Worm (Caenorhabditis elegans): ENCODE measurements around the gene clpp-1.

The clpp-1 gene

ce11 chrII:10302141-10302574 is 484 bp downstream of the clpp-1 start:
- peak; percentile 41 for TF ChIP-seq sptf-1 (tag; optimal IDR thresholded peaks at IDR 0.05)

ce11 chrII:10300954-10301353 is 1.7 kb downstream of the clpp-1 start, which contains the start of gene mdt-22:
mdt-22 (plus strand) TSS chrII:10301216.
- TF ChIP-seq lin-32 (GFP tag; optimal IDR thresholded peaks at IDR 0.05) (no peak), cnd-1 (tag; optimal IDR thresholded peaks at IDR 0.05) (peak; percentile 28), ceh-39 (tag; optimal IDR thresholded peaks at IDR 0.05) (peak; percentile 28), hlh-1 (tag; optimal IDR thresholded peaks at IDR 0.05) (peak; percentile 68), mab-5 (tag; optimal IDR thresholded peaks at IDR 0.05) (no peak), bed-3 (GFP tag; optimal IDR thresholded peaks at IDR 0.05) (no peak), unc-62 (GFP tag; optimal IDR thresholded peaks at IDR 0.05) (no peak), ztf-11 (tag; optimal IDR thresholded peaks at IDR 0.05) (no peak), unc-39 (tag; optimal IDR thresholded peaks at IDR 0.05) (no peak), tbx-8 (GFP tag; optimal IDR thresholded peaks at IDR 0.05) (no peak), ham-2 (GFP tag; optimal IDR thresholded peaks at IDR 0.05) (no peak), nhr-237 (tag; optimal IDR thresholded peaks at IDR 0.05) (peak; percentile 52), blmp-1 (tag; optimal IDR thresholded peaks at IDR 0.05) (no peak), mls-2 (tag; optimal IDR thresholded peaks at IDR 0.05) (peak; percentile 39), nhr-12 (tag; optimal IDR thresholded peaks at IDR 0.05) (no peak), unc-120 (tag; optimal IDR thresholded peaks at IDR 0.05; ENCODE audit: poor library complexity, severe bottlenecking) (peak; percentile 96), lin-13 (tag; optimal IDR thresholded peaks at IDR 0.05) (peak; percentile 81), drap-1 (GFP tag; optimal IDR thresholded peaks at IDR 0.05) (peak; percentile 70), zip-8 (tag; optimal IDR thresholded peaks at IDR 0.05) (no peak), snpc-4 (tag; optimal IDR thresholded peaks at IDR 0.05) (no peak), ces-1 (GFP tag; optimal IDR thresholded peaks at IDR 0.05) (peak; percentile 92), flh-1 (GFP tag; optimal IDR thresholded peaks at IDR 0.05) (no peak), nhr-28 (tag; optimal IDR thresholded peaks at IDR 0.05) (no peak), nhr-2 (tag; optimal IDR thresholded peaks at IDR 0.05) (peak; percentile 2), ceh-43 (GFP tag; optimal IDR thresholded peaks at IDR 0.05) (peak; percentile 26), elt-1 (tag; optimal IDR thresholded peaks at IDR 0.05; ENCODE audit: borderline replicate concordance, insufficient read depth) (no peak), lsy-2 (tag; optimal IDR thresholded peaks at IDR 0.05) (peak; percentile 81), sptf-1 (tag; optimal IDR thresholded peaks at IDR 0.05) (peak; percentile 72), sem-2 (GFP tag; optimal IDR thresholded peaks at IDR 0.05) (no peak), elt-3 (tag; optimal IDR thresholded peaks at IDR 0.05) (peak; percentile 6), nhr-76 (tag; optimal IDR thresholded peaks at IDR 0.05) (no peak), mep-1 (tag; optimal IDR thresholded peaks at IDR 0.05) (peak; percentile 89), M03D4.4 (tag; optimal IDR thresholded peaks at IDR 0.05) (peak; percentile 66), ceh-83 (GFP tag; optimal IDR thresholded peaks at IDR 0.05) (no peak), pha-4 (tag; optimal IDR thresholded peaks at IDR 0.05) (peak; percentile 59)

ce11 chrII:10300082-10300749 is 2.4 kb downstream of the clpp-1 start, which contains the start of gene nep-26:
nep-26 (minus strand) TSS chrII:10300132.
- peak; percentile 16 for TF ChIP-seq zip-8 (tag; optimal IDR thresholded peaks at IDR 0.05)
- TF ChIP-seq flh-1 (GFP tag; optimal IDR thresholded peaks at IDR 0.05): no peak
- TF ChIP-seq unc-62 (GFP tag; optimal IDR thresholded peaks at IDR 0.05): peak; percentile 54

- TF ChIP-seq ceh-39 (tag; optimal IDR thresholded peaks at IDR 0.05) (no peak), sptf-1 (tag; optimal IDR thresholded peaks at IDR 0.05) (no peak), unc-39 (tag; optimal IDR thresholded peaks at IDR 0.05) (no peak), snpc-4 (tag; optimal IDR thresholded peaks at IDR 0.05) (no peak), pha-4 (tag; optimal IDR thresholded peaks at IDR 0.05) (no peak), tbx-8 (GFP tag; optimal IDR thresholded peaks at IDR 0.05) (no peak), ces-1 (GFP tag; optimal IDR thresholded peaks at IDR 0.05) (no peak)
Observed at ce11 chrII:10294262-10294661, 8.4 kb downstream of the clpp-1 start.
